Fruit fly (Drosophila melanogaster): Measurements from ENCODE around the gene mRpS31.

- TF ChIP-seq CTCF (optimal IDR thresholded peaks at IDR 0.05) = no peak
- no peak for TF ChIP-seq CG8478 (optimal IDR thresholded peaks at IDR 0.05)
Observed at dm6 chr3L:15976758-15977157, 28.2 kb upstream of the mRpS31 start, which contains the start of gene CG17029.
